Worm (Caenorhabditis elegans) whole organism, L4 larva: ENCODE results near the gene rnp-7.

Experiments used
- D1046.2 ChIP-seq: fragments of 200-800 bp; sonication (Bioruptor generic); IDR thresholded peaks from 2 replicates; pipeline ENCODE4 v1.3.6; 2022; ENCODE audit warnings: missing genetic modification characterization, missing compliant biosample characterization
- F10B5.3 ChIP-seq: sonication (generic microtip); optimal IDR thresholded peaks from 2 replicates; lab custom pipeline; 2016; ENCODE audit warnings: mild to moderate bottlenecking, missing genetic modification characterization, missing compliant biosample characterization
- F44E2.7 ChIP-seq: fragments of 200-800 bp; sonication (Bioruptor generic); IDR thresholded peaks from 2 replicates; pipeline ENCODE4 v2.1.2; 2022; ENCODE audit warnings: missing genetic modification characterization, missing compliant biosample characterization
- F49E8.2 ChIP-seq: sonication (generic microtip); optimal IDR thresholded peaks from 2 replicates; lab custom pipeline; 2016; ENCODE audit warnings: missing compliant biosample characterization, mild to moderate bottlenecking, missing genetic modification characterization, borderline replicate concordance
- T20F7.1 ChIP-seq: fragments of 200-800 bp; sonication (Bioruptor generic); optimal IDR thresholded peaks from 2 replicates; lab custom pipeline; 2018; ENCODE audit warnings: mild to moderate bottlenecking, missing genetic modification characterization, missing compliant biosample characterization
- T26A8.4 ChIP-seq: fragments of 200-800 bp; sonication (Bioruptor generic); IDR thresholded peaks from 2 replicates; pipeline ENCODE4 v1.3.6; 2022; ENCODE audit warnings: missing genetic modification characterization, missing compliant biosample characterization
- Y105C5A.15 ChIP-seq: fragments of 200-800 bp; sonication (Bioruptor generic); IDR thresholded peaks from 2 replicates; pipeline ENCODE4 v1.3.6; 2022; ENCODE audit warnings: missing genetic modification characterization, missing compliant biosample characterization
- Y48G9A.11 ChIP-seq: fragments of 200-800 bp; sonication (Bioruptor generic); IDR thresholded peaks from 2 replicates; pipeline ENCODE4 v1.3.6; 2022; ENCODE audit warnings: missing genetic modification reagents, missing genetic modification characterization, missing compliant biosample characterization
- Y75B8A.6 ChIP-seq: fragments of 200-800 bp; sonication (Bioruptor generic); IDR thresholded peaks from 2 replicates; pipeline ENCODE4 v1.3.6; 2022; ENCODE audit warnings: missing genetic modification reagents, missing genetic modification characterization, missing compliant biosample characterization
- aha-1 ChIP-seq: fragments of 150-350 bp; peaks from one replicate; lab custom pipeline; 2014; ENCODE audit warnings: missing biosample characterization, missing genetic modification characterization
- attf-4 ChIP-seq: sonication (generic microtip); optimal IDR thresholded peaks from 3 replicates; lab custom pipeline; 2017; ENCODE audit warnings: missing biosample characterization, missing genetic modification characterization
- ceh-62 ChIP-seq: sonication (generic microtip); optimal IDR thresholded peaks from 2 replicates; lab custom pipeline; 2017; ENCODE audit warnings: missing biosample characterization, missing genetic modification characterization
- ces-1 ChIP-seq: fragments of 150-350 bp; sonication (generic microtip); optimal IDR thresholded peaks from 4 replicates; lab custom pipeline; 2014; ENCODE audit warnings: missing biosample characterization, missing genetic modification reagents, missing genetic modification characterization
- cey-2 ChIP-seq: sonication (generic microtip); optimal IDR thresholded peaks from 3 replicates; lab custom pipeline; 2017; ENCODE audit warnings: missing genetic modification characterization, mild to moderate bottlenecking, missing compliant biosample characterization, antibody characterized with exemption, borderline replicate concordance; ENCODE audit not compliant: insufficient read depth
- daf-12 ChIP-seq: fragments of 150-350 bp; optimal IDR thresholded peaks from 2 replicates; lab custom pipeline; 2014; ENCODE audit warnings: missing biosample characterization, missing genetic modification reagents, missing genetic modification characterization
- daf-16 ChIP-seq, 3 experiments: sonication (generic microtip); optimal IDR thresholded peaks; 2 replicates each; lab custom pipeline; 2016 to 2017; ENCODE audit warnings: missing genetic modification characterization in 3 of 3, missing genetic modification reagents in 3 of 3, mild to moderate bottlenecking in 2 of 3, missing compliant biosample characterization in 2 of 3, missing biosample characterization in 1 of 3, moderate library complexity in 1 of 3
- dmd-6 ChIP-seq: fragments of 200-800 bp; sonication (Bioruptor generic); IDR thresholded peaks from 2 replicates; pipeline ENCODE4 v1.3.6; 2022; ENCODE audit warnings: missing genetic modification reagents, missing genetic modification characterization, missing compliant biosample characterization
- duxl-1 ChIP-seq: sonication (generic microtip); optimal IDR thresholded peaks from 2 replicates; lab custom pipeline; 2016; ENCODE audit warnings: mild to moderate bottlenecking, missing genetic modification characterization, moderate library complexity, missing compliant biosample characterization; ENCODE audit not compliant: poor library complexity
- dve-1 ChIP-seq: sonication (generic microtip); optimal IDR thresholded peaks from 2 replicates; lab custom pipeline; 2017; ENCODE audit warnings: antibody characterized with exemption, mild to moderate bottlenecking, missing genetic modification characterization, missing compliant biosample characterization; ENCODE audit not compliant: insufficient read depth
- egl-27 ChIP-seq: sonication (generic microtip); optimal IDR thresholded peaks from 3 replicates; lab custom pipeline; 2017; ENCODE audit warnings: missing biosample characterization, missing genetic modification reagents, missing genetic modification characterization
- fkh-10 ChIP-seq: fragments of 150-350 bp; optimal IDR thresholded peaks from 2 replicates; lab custom pipeline; 2014; ENCODE audit warnings: missing biosample characterization, missing genetic modification reagents, missing genetic modification characterization
- fos-1 ChIP-seq: fragments of 150-350 bp; optimal IDR thresholded peaks from 2 replicates; lab custom pipeline; 2014; ENCODE audit warnings: missing biosample characterization, missing genetic modification characterization
- gei-8 ChIP-seq: fragments of 200-800 bp; sonication (Bioruptor generic); optimal IDR thresholded peaks from 2 replicates; lab custom pipeline; 2018; ENCODE audit warnings: mild to moderate bottlenecking, missing genetic modification characterization, missing compliant biosample characterization
- hlh-30 ChIP-seq: sonication (generic microtip); optimal IDR thresholded peaks from 2 replicates; lab custom pipeline; 2017; ENCODE audit warnings: antibody characterized with exemption, mild to moderate bottlenecking, missing genetic modification characterization, missing compliant biosample characterization; ENCODE audit not compliant: insufficient read depth
- lin-1 ChIP-seq: fragments of 200-800 bp; sonication (Bioruptor generic); IDR thresholded peaks from 2 replicates; pipeline ENCODE4 v1.3.6; 2022; ENCODE audit warnings: missing genetic modification reagents, missing genetic modification characterization, missing compliant biosample characterization
- lin-15B ChIP-seq: fragments of 150-350 bp; sonication (generic microtip); optimal IDR thresholded peaks from 3 replicates; lab custom pipeline; 2014; ENCODE audit warnings: missing biosample characterization, missing genetic modification characterization
- lin-29 ChIP-seq: fragments of 200-800 bp; sonication (Bioruptor generic); IDR thresholded peaks from 2 replicates; pipeline ENCODE4 v1.3.6; 2022; ENCODE audit warnings: missing genetic modification reagents, missing genetic modification characterization, missing compliant biosample characterization
- lir-3 ChIP-seq: sonication (generic microtip); optimal IDR thresholded peaks from 2 replicates; lab custom pipeline; 2016; ENCODE audit warnings: mild to moderate bottlenecking, missing genetic modification characterization, missing compliant biosample characterization
- lsy-2 ChIP-seq, 2 experiments: fragments of 150-350 bp in 1 of 2; sonication (generic microtip) in 1 of 2; optimal IDR thresholded peaks; 2 replicates each; lab custom pipeline; 2014 to 2017; ENCODE audit warnings: missing biosample characterization in 2 of 2, missing genetic modification characterization in 2 of 2
- madf-5 ChIP-seq, 2 experiments: fragments of 200-800 bp; sonication (Bioruptor generic); IDR thresholded peaks; 2 replicates each; pipeline ENCODE4 v1.3.6; 2022; ENCODE audit warnings: missing compliant biosample characterization in 2 of 2, missing genetic modification characterization in 2 of 2
- mdl-1 ChIP-seq, 2 experiments: fragments of 150-350 bp in 1 of 2; sonication (generic microtip) in 1 of 2; optimal IDR thresholded peaks; 2 replicates each; lab custom pipeline; 2014 to 2017; ENCODE audit warnings: missing biosample characterization in 2 of 2, missing genetic modification characterization in 2 of 2
- mes-2 ChIP-seq: sonication (generic microtip); optimal IDR thresholded peaks from 2 replicates; lab custom pipeline; 2016; ENCODE audit warnings: missing genotype, mild to moderate bottlenecking, missing genetic modification characterization, missing compliant biosample characterization; ENCODE audit not compliant: poor library complexity, severe bottlenecking
- mxl-2 ChIP-seq: fragments of 200-800 bp; sonication (Bioruptor generic); conservative IDR thresholded peaks from 2 replicates; pipeline ENCODE4 v1.3.6; 2022; ENCODE audit warnings: missing genetic modification reagents, missing genetic modification characterization, missing compliant biosample characterization
- mxl-3 ChIP-seq: fragments of 200-800 bp; sonication (Bioruptor generic); optimal IDR thresholded peaks from 2 replicates; lab custom pipeline; 2018; ENCODE audit warnings: mild to moderate bottlenecking, missing genetic modification characterization, missing compliant biosample characterization
- nhr-25 ChIP-seq: sonication (generic microtip); optimal IDR thresholded peaks from 2 replicates; lab custom pipeline; 2017; ENCODE audit warnings: missing genetic modification characterization, mild to moderate bottlenecking, missing compliant biosample characterization, antibody characterized with exemption, moderate library complexity, borderline replicate concordance; ENCODE audit not compliant: insufficient read depth
- nhr-28 ChIP-seq: fragments of 150-350 bp; optimal IDR thresholded peaks from 2 replicates; lab custom pipeline; 2014; ENCODE audit warnings: missing biosample characterization, missing genetic modification characterization
- nhr-41 ChIP-seq: fragments of 200-800 bp; sonication (Bioruptor generic); IDR thresholded peaks from 2 replicates; pipeline ENCODE4 v1.3.6; 2022; ENCODE audit warnings: missing genetic modification reagents, missing genetic modification characterization, missing compliant biosample characterization
- sdz-12 ChIP-seq: fragments of 200-800 bp; sonication (Bioruptor generic); optimal IDR thresholded peaks from 2 replicates; lab custom pipeline; 2018; ENCODE audit warnings: mild to moderate bottlenecking, missing genetic modification characterization, missing compliant biosample characterization
- skn-1 ChIP-seq: fragments of 150-350 bp; optimal IDR thresholded peaks from 2 replicates; lab custom pipeline; 2014; ENCODE audit warnings: missing biosample characterization, missing genetic modification characterization
- snpc-1.2 ChIP-seq: fragments of 200-800 bp; sonication (Bioruptor generic); IDR thresholded peaks from 2 replicates; pipeline ENCODE4 v1.3.6; 2022; ENCODE audit warnings: missing genetic modification reagents, missing genetic modification characterization, missing compliant biosample characterization
- snpc-4 ChIP-seq: fragments of 150-350 bp; optimal IDR thresholded peaks from 2 replicates; lab custom pipeline; 2014; ENCODE audit warnings: missing biosample characterization, missing genetic modification characterization
- spr-1 ChIP-seq: sonication (generic microtip); optimal IDR thresholded peaks from 2 replicates; lab custom pipeline; 2016; ENCODE audit warnings: mild to moderate bottlenecking, missing genetic modification characterization, missing compliant biosample characterization
- tag-97 ChIP-seq: fragments of 200-800 bp; sonication (Bioruptor generic); IDR thresholded peaks from 2 replicates; pipeline ENCODE4 v1.3.6; 2022; ENCODE audit warnings: missing genetic modification characterization, missing compliant biosample characterization
- unc-62 ChIP-seq, 3 experiments: fragments of 150-350 bp in 1 of 3; sonication (generic microtip); optimal IDR thresholded peaks in 2 of 3; peaks in 1 of 3; 1 replicate in 1 of 3; 2 replicates in 2 of 3; lab custom pipeline; 2014 to 2017; ENCODE audit warnings: missing biosample characterization in 3 of 3, missing genetic modification characterization in 3 of 3, missing genetic modification reagents in 3 of 3, missing genotype in 1 of 3
- zfp-2 ChIP-seq: sonication (generic microtip); optimal IDR thresholded peaks from 2 replicates; lab custom pipeline; 2016; ENCODE audit warnings: mild to moderate bottlenecking, missing genetic modification characterization, missing compliant biosample characterization
- zip-11 ChIP-seq: fragments of 200-800 bp; sonication (Bioruptor generic); IDR thresholded peaks from 2 replicates; pipeline ENCODE4 v1.3.6; 2022; ENCODE audit warnings: missing genetic modification characterization, missing compliant biosample characterization
- zip-2 ChIP-seq: fragments of 150-350 bp; optimal IDR thresholded peaks from 2 replicates; lab custom pipeline; 2014; ENCODE audit warnings: missing biosample characterization, missing genetic modification characterization
- ztf-7 ChIP-seq: fragments of 150-350 bp; optimal IDR thresholded peaks from 2 replicates; lab custom pipeline; 2014; ENCODE audit warnings: missing biosample characterization, missing genetic modification characterization

Gene rnp-7

DNA sequence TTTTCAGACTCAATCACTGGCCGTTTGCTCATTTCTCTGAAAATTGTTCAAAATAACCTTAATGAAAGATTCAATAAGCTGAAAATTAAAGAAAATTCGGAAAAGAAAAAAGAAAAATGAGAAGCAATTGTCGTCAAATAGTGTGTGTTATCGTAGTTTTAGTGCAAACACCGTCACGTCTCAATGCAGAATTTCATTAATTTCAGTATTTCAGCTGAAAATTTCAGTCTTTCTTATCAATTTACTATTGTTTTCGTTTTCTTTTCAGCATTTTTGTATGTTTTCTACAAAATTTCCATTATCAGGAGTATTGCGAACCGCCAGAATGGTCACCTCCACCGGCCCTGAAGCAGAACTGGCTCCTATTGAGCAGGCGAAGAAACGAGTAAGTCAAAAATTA is 38.1 kb downstream of the rnp-7 start, which contains the start of the genes B0280.9 and rpia-1 (continued):
- TF ChIP-seq T20F7.1 (GFP tag; lab: Kevin White, UChicago) (no peak), nhr-28 (tag; lab: Kevin White, UChicago) (peak; percentile 6), Y105C5A.15 (GFP tag; lab: Robert Waterston, UW) (no peak), hlh-30 (tag; lab: Kevin White, UChicago) (no peak), snpc-1.2 (GFP tag; lab: Robert Waterston, UW) (no peak), duxl-1 (tag; lab: Kevin White, UChicago) (no peak), snpc-4 (tag; lab: Kevin White, UChicago) (no peak), D1046.2 (no peak), F49E8.2 (tag; lab: Kevin White, UChicago) (no peak), dve-1 (peak; percentile 52), dmd-6 (GFP tag; lab: Robert Waterston, UW) (no peak), lin-1 (GFP tag; lab: Robert Waterston, UW) (no peak), zip-11 (GFP tag; lab: Robert Waterston, UW) (no peak), mxl-3 (no peak), ztf-7 (tag; lab: Kevin White, UChicago) (peak; percentile 5), gei-8 (GFP tag; lab: Kevin White, UChicago) (no peak), zfp-2 (no peak), unc-62 (GFP tag; optimal IDR thresholded peaks at IDR 0.05 in 1 of 2; lab: Kevin White, UChicago) (peak in 1 of 2 experiments; percentile 73), unc-62 (tag; optimal IDR thresholded peaks at IDR 0.05; lab: Kevin White, UChicago) (no peak), lir-3 (no peak), cey-2 (tag; lab: Kevin White, UChicago) (no peak)

DNA sequence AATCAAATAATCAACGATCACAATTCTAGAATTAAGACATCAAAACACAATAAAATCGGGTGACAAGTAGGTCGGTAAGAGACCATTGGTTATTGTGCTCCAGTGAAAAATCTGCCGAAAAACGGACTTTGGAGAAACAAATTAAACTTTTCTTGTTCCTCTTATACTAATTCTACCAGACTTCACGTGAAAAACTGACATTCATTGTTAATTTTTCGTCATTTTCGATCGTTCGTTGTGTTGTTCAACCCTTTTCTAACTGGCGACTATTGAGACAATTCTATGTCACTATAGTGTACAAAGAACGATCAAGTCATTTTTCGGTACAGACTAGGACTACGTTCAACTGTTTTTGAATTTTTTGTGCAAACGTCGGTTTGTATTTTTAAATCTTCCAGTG is 40.5 kb downstream of the rnp-7 start:
- no peak for TF ChIP-seq F49E8.2 (tag; lab: Kevin White, UChicago)
- TF ChIP-seq skn-1, result no peak
- no peak for TF ChIP-seq daf-16 (GFP tag; optimal IDR thresholded peaks at IDR 0.05; lab: Kevin White, UChicago)
- peak; percentile 61 for TF ChIP-seq daf-16 (tag; optimal IDR thresholded peaks at IDR 0.05; lab: Kevin White, UChicago)
- peak; percentile 45 for TF ChIP-seq mes-2 (tag; lab: Kevin White, UChicago)
- no peak for TF ChIP-seq zfp-2
- no peak for TF ChIP-seq mdl-1 (tag; optimal IDR thresholded peaks at IDR 0.05; lab: Kevin White, UChicago)
- TF ChIP-seq lsy-2 (tag; optimal IDR thresholded peaks at IDR 0.05; lab: Kevin White, UChicago), result peak in 1 of 2 experiments; percentile 66
- no peak for TF ChIP-seq attf-4 (tag; lab: Kevin White, UChicago)
- TF ChIP-seq spr-1 (tag; lab: Kevin White, UChicago), result no peak
- TF ChIP-seq T26A8.4, result no peak
- no peak for TF ChIP-seq Y48G9A.11
- no peak for TF ChIP-seq F44E2.7 (GFP tag; lab: Robert Waterston, UW)
- no peak for TF ChIP-seq Y75B8A.6 (GFP tag; lab: Robert Waterston, UW)
- no peak for TF ChIP-seq madf-5 (GFP tag; IDR thresholded peaks at IDR 0.05; lab: Robert Waterston, UW)
- no peak for TF ChIP-seq egl-27 (tag; lab: Kevin White, UChicago)
- TF ChIP-seq mxl-2, result peak; percentile 96
- TF ChIP-seq nhr-25 (tag; lab: Kevin White, UChicago), result no peak
- TF ChIP-seq gei-8 (GFP tag; lab: Kevin White, UChicago), result no peak
- TF ChIP-seq lin-29 (GFP tag; lab: Robert Waterston, UW), result no peak
- TF ChIP-seq duxl-1 (tag; lab: Kevin White, UChicago), result peak; percentile 16
- no peak for TF ChIP-seq aha-1 (tag; lab: Kevin White, UChicago)
- no peak for TF ChIP-seq F10B5.3 (tag; lab: Kevin White, UChicago)
- no peak for TF ChIP-seq zip-2 (tag; lab: Kevin White, UChicago)
- TF ChIP-seq snpc-1.2 (GFP tag; lab: Robert Waterston, UW), result no peak
- TF ChIP-seq lin-15B (tag; lab: Kevin White, UChicago), result no peak
- TF ChIP-seq sdz-12, result no peak
- peak; percentile 63 for TF ChIP-seq nhr-28 (tag; lab: Kevin White, UChicago)
- no peak for TF ChIP-seq ces-1 (GFP tag; lab: Kevin White, UChicago)
- TF ChIP-seq nhr-41, result no peak
- no peak for TF ChIP-seq daf-12 (tag; lab: Kevin White, UChicago)
- no peak for TF ChIP-seq tag-97
- no peak for TF ChIP-seq fkh-10 (GFP tag; lab: Kevin White, UChicago)
- no peak for TF ChIP-seq ceh-62 (tag; lab: Kevin White, UChicago)
- no peak for TF ChIP-seq fos-1
